Worm (Caenorhabditis elegans) whole organism, late embryonic: Measurements from ENCODE around the gene srx-58.

Experiments
- K09A11.1 ChIP-seq: sonication (generic microtip); optimal IDR thresholded peaks from 2 replicates; lab custom pipeline; 2017; ENCODE audit warnings: antibody characterized with exemption, mild to moderate bottlenecking, missing genetic modification characterization, missing compliant biosample characterization; ENCODE audit not compliant: insufficient read depth
- ama-1 ChIP-seq: fragments of 150-350 bp; optimal IDR thresholded peaks from 2 replicates; lab custom pipeline; 2014
- elt-4 ChIP-seq: sonication (generic microtip); optimal IDR thresholded peaks from 2 replicates; lab custom pipeline; 2016; ENCODE audit warnings: missing genetic modification characterization, missing compliant biosample characterization
- eyg-1 ChIP-seq: sonication (generic microtip); optimal IDR thresholded peaks from 2 replicates; lab custom pipeline; 2016; ENCODE audit warnings: missing genotype, missing genetic modification characterization, missing compliant biosample characterization
- fkh-10 ChIP-seq: fragments of 150-350 bp; optimal IDR thresholded peaks from 2 replicates; lab custom pipeline; 2014; ENCODE audit warnings: missing biosample characterization, missing genetic modification reagents, missing genetic modification characterization
- hlh-30 ChIP-seq: sonication (generic microtip); optimal IDR thresholded peaks from 2 replicates; lab custom pipeline; 2017; ENCODE audit warnings: antibody characterized with exemption, missing genetic modification characterization, missing compliant biosample characterization; ENCODE audit not compliant: insufficient read depth
- nhr-232 ChIP-seq: sonication (generic microtip); optimal IDR thresholded peaks from 2 replicates; lab custom pipeline; 2016; ENCODE audit warnings: missing genetic modification characterization, missing compliant biosample characterization
- pat-9 ChIP-seq: fragments of 200-800 bp; sonication (Bioruptor generic); optimal IDR thresholded peaks from 2 replicates; lab custom pipeline; 2018; ENCODE audit warnings: mild to moderate bottlenecking, missing genetic modification characterization, moderate library complexity, missing compliant biosample characterization
- pqm-1 ChIP-seq: sonication (generic microtip); optimal IDR thresholded peaks from 2 replicates; lab custom pipeline; 2016; ENCODE audit warnings: missing genetic modification characterization, missing compliant biosample characterization

ce11 chrV:15401856-15402314 lies 49.4 kb downstream of the srx-58 start, which contains the start of gene fbxa-135:
- TF ChIP-seq eyg-1 (tag; lab: Kevin White, UChicago) (no peak), pqm-1 (tag; lab: Kevin White, UChicago) (no peak), hlh-30 (tag; lab: Kevin White, UChicago) (no peak), ama-1 (lab: Kevin White, UChicago) (no peak), K09A11.1 (tag; lab: Kevin White, UChicago) (no peak), pat-9 (tag; lab: Kevin White, UChicago) (no peak), fkh-10 (no peak), elt-4 (no peak), nhr-232 (no peak)
